Worm (Caenorhabditis elegans): Measurements from ENCODE around the gene dnj-25.
A peak's percentile ranks its signal among the peaks of the same experiment; 100 is the strongest.

Gene dnj-25

DNA sequence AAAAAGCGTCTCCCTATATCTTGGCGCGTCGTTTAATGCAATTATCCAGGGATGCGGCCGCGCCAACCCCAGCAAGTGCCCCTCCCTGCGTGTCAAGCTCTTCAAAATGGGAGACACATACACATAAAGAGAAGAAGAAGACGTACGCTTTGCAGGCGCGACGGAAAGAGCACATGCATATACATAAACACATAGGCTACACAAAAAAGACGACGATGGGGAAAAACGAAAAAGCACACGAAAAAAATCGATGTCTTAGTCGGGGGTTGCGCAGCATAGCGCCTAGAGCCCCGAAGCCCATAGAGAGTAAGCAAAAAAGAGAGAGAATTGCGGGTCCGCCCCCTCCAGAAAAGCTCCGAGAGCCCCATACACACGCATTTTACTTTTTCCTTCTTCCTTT lies 45.0 kb upstream of the dnj-25 start, which contains the start of gene tpan-1:
Gene tpan-1, plus strand, starts transcription at position 398 of the 400 bp plus-strand sequence.
- TF ChIP-seq unc-62 (GFP tag; optimal IDR thresholded peaks at IDR 0.05) (no peak), ama-1 (optimal IDR thresholded peaks at IDR 0.05) (no peak), pqm-1 (tag; optimal IDR thresholded peaks at IDR 0.05) (no peak), fkh-10 (GFP tag; optimal IDR thresholded peaks at IDR 0.05) (peak; percentile 89), jun-1 (tag; optimal IDR thresholded peaks at IDR 0.05) (no peak), mdl-1 (tag; optimal IDR thresholded peaks at IDR 0.05) (peak; percentile 19), nhr-25 (tag; optimal IDR thresholded peaks at IDR 0.05) (no peak), skn-1 (tag; optimal IDR thresholded peaks at IDR 0.05) (peak; percentile 6), ceh-9 (tag; optimal IDR thresholded peaks at IDR 0.05) (no peak), lin-39 (tag; optimal IDR thresholded peaks at IDR 0.05) (peak; percentile 79), nhr-67 (tag; optimal IDR thresholded peaks at IDR 0.05) (no peak), hmg-11 (tag; optimal IDR thresholded peaks at IDR 0.05) (peak; percentile 29), snpc-4 (tag; optimal IDR thresholded peaks at IDR 0.05) (peak; percentile 38), ceh-82 (tag; optimal IDR thresholded peaks at IDR 0.05) (no peak), fos-1 (tag; optimal IDR thresholded peaks at IDR 0.05) (no peak), daf-12 (tag; optimal IDR thresholded peaks at IDR 0.05) (no peak), nfya-1 (tag; optimal IDR thresholded peaks at IDR 0.05; ENCODE audit: insufficient read depth) (peak; percentile 76), ceh-28 (tag; optimal IDR thresholded peaks at IDR 0.05) (peak; percentile 1), nhr-237 (tag; optimal IDR thresholded peaks at IDR 0.05) (no peak)

DNA sequence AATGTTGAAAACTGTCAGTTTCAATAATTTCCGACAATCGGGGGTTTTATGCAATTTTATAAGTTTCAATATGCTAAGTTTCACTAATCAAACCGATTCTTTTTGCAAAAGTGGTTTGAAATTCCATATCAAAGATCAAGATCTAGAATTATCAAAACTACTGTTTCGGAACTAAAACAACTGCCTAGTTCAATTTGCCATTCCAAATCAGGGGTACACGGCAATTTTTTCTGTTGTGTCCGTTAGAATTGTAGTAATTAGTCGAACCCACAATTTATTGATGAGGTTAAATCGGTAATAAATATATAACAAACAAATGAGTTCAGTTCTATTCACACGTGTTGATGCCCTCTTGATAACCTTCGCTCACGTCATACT lies 41.7 kb upstream of the dnj-25 start:
- TF ChIP-seq fkh-10 (GFP tag; optimal IDR thresholded peaks at IDR 0.05) (no peak), lsy-12 (tag; optimal IDR thresholded peaks at IDR 0.05) (no peak), mml-1 (tag; optimal IDR thresholded peaks at IDR 0.05) (no peak), lin-15B (tag; optimal IDR thresholded peaks at IDR 0.05) (no peak), R02D3.7 (tag; optimal IDR thresholded peaks at IDR 0.05) (no peak), pha-4 (tag; optimal IDR thresholded peaks at IDR 0.05) (no peak), hmg-11 (tag; optimal IDR thresholded peaks at IDR 0.05) (no peak), elt-3 (tag; optimal IDR thresholded peaks at IDR 0.05) (no peak), nhr-23 (tag; optimal IDR thresholded peaks at IDR 0.05) (no peak), elt-2 (tag; optimal IDR thresholded peaks at IDR 0.05) (no peak), ZK546.5 (tag; optimal IDR thresholded peaks at IDR 0.05) (no peak)

DNA sequence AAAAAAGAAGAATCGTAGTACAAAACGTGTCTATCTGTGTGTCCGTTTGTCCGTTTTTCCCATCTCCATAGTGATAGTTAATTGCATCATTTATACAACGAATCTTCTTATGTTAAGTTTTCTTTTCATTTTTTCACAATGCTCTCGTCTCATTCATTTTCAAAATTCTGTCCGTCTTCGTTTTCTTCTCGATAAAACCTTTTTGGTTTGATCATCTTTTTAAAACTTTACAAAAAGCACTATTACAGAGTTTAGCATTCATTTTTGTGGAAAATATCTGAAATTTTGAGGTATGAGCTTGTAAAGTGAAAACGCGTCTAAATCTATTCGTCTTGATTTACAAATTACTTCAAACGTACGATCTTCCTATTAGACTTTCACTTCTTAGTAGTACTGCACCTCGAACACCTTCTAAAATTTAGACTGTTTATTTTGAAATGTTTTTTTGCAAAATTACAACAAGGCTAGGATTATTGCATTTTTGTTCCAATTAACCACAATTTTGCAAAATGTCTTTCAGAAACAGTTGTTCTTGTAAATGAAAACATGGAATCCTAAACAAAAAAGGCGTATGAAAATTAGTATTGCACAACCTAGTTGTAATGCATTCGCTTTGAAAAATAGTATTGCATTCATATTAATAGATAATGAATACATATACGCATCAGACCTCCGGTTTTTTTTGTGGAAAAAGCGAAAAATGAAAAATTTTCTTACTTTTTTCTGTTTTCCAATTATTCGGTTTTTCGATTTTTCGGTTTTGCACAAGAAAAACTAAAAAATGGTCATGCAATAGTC lies 41.1 kb upstream of the dnj-25 start:
- TF ChIP-seq ceh-28 (tag; optimal IDR thresholded peaks at IDR 0.05): peak; percentile 37
- peak; percentile 29 for TF ChIP-seq elt-2 (tag; optimal IDR thresholded peaks at IDR 0.05)
- TF ChIP-seq aly-2 (tag; optimal IDR thresholded peaks at IDR 0.05): peak; percentile 53
- TF ChIP-seq ama-1 (optimal IDR thresholded peaks at IDR 0.05): peak; percentile 1
- TF ChIP-seq fkh-10 (GFP tag; optimal IDR thresholded peaks at IDR 0.05): no peak

DNA sequence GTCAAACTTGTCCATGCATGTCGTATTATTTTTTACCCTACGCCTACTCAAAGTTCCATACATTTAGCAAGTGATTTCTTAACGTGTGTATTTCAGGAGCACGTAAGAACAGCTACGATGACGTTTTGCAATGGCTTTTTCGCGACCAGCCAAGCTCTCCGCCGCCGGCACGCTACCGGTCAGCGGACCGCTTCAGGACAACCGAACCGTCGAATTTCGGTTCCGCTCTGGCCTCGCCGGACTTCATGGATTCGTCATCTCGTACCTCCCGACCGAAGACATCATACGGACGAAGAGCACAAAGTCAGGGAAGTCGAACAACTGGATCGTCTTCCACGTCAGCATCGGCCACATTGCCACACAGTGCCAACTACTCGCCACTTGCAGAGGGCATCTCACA lies 39.5 kb upstream of the dnj-25 start:
- TF ChIP-seq nhr-25 (tag; optimal IDR thresholded peaks at IDR 0.05) (no peak), fos-1 (tag; optimal IDR thresholded peaks at IDR 0.05) (no peak), nhr-76 (tag; optimal IDR thresholded peaks at IDR 0.05) (no peak), ceh-28 (tag; optimal IDR thresholded peaks at IDR 0.05) (no peak), pha-4 (tag; optimal IDR thresholded peaks at IDR 0.05) (no peak), ztf-11 (tag; optimal IDR thresholded peaks at IDR 0.05) (no peak), ztf-4 (tag; optimal IDR thresholded peaks at IDR 0.05) (no peak), nhr-23 (tag; optimal IDR thresholded peaks at IDR 0.05) (no peak), hmg-11 (tag; optimal IDR thresholded peaks at IDR 0.05) (no peak), nhr-43 (tag; optimal IDR thresholded peaks at IDR 0.05; ENCODE audit: poor library complexity, severe bottlenecking) (no peak), sea-2 (GFP tag; optimal IDR thresholded peaks at IDR 0.05) (no peak), snpc-4 (tag; optimal IDR thresholded peaks at IDR 0.05) (no peak), lin-39 (tag; optimal IDR thresholded peaks at IDR 0.05) (no peak), unc-62 (GFP tag; optimal IDR thresholded peaks at IDR 0.05) (no peak), lin-15B (tag; optimal IDR thresholded peaks at IDR 0.05) (no peak), nhr-237 (tag; optimal IDR thresholded peaks at IDR 0.05) (no peak), egl-27 (tag; optimal IDR thresholded peaks at IDR 0.05) (no peak), nhr-67 (tag; optimal IDR thresholded peaks at IDR 0.05) (no peak), elt-2 (tag; optimal IDR thresholded peaks at IDR 0.05) (no peak), lsy-12 (tag; optimal IDR thresholded peaks at IDR 0.05) (no peak)

Data from whole organism, L3 larva.